Worm (Caenorhabditis elegans) whole organism, midembryonic: ENCODE results near the gene dos-3.

ENCODE experiments used
- T22C8.4 ChIP-seq: fragments of 200-800 bp; sonication (Bioruptor generic); IDR thresholded peaks from 2 replicates; pipeline ENCODE4 v1.3.6; 2022; ENCODE audit warnings: missing genetic modification characterization, missing compliant biosample characterization
- cog-1 ChIP-seq: sonication (generic microtip); optimal IDR thresholded peaks from 2 replicates; lab custom pipeline; 2016; ENCODE audit warnings: missing genetic modification characterization, missing compliant biosample characterization
- flt-1 ChIP-seq: fragments of 200-800 bp; sonication (Bioruptor generic); IDR thresholded peaks from 2 replicates; pipeline ENCODE4 v1.3.6; 2022; ENCODE audit warnings: missing genetic modification characterization, missing compliant biosample characterization
- klf-2 ChIP-seq: fragments of 200-800 bp; sonication (Bioruptor generic); conservative IDR thresholded peaks from 2 replicates; pipeline ENCODE4 v1.3.6; 2022; ENCODE audit warnings: missing genetic modification reagents, missing genetic modification characterization, missing compliant biosample characterization
- med-1 ChIP-seq: sonication (generic microtip); optimal IDR thresholded peaks from 2 replicates; lab custom pipeline; 2017; ENCODE audit warnings: missing genetic modification characterization, mild to moderate bottlenecking, missing compliant biosample characterization, antibody characterized with exemption, missing genetic modification reagents; ENCODE audit not compliant: insufficient read depth
- ref-1 ChIP-seq: fragments of 200-800 bp; sonication (Bioruptor generic); conservative IDR thresholded peaks from 2 replicates; pipeline ENCODE4 v1.3.6; 2022; ENCODE audit warnings: missing genetic modification reagents, missing genetic modification characterization, missing compliant biosample characterization
- tab-1 ChIP-seq: fragments of 200-800 bp; sonication (Bioruptor generic); IDR thresholded peaks from 2 replicates; pipeline ENCODE4 v1.3.6; 2022; ENCODE audit warnings: missing genetic modification characterization, missing compliant biosample characterization
- ztf-23 ChIP-seq: fragments of 200-800 bp; sonication (Bioruptor generic); IDR thresholded peaks from 2 replicates; pipeline ENCODE4 v1.3.6; 2022; ENCODE audit warnings: missing genetic modification reagents, missing genetic modification characterization, missing compliant biosample characterization
- ztf-29 ChIP-seq: fragments of 200-800 bp; sonication (Bioruptor generic); IDR thresholded peaks from 2 replicates; pipeline ENCODE4 v1.3.6; 2022; ENCODE audit warnings: missing genetic modification reagents, missing genetic modification characterization, missing compliant biosample characterization

dos-3 gene

ce11 chrIII:870555-870954 lies 31.2 kb upstream of the dos-3 start:
- TF ChIP-seq ztf-29 (no peak), cog-1 (no peak), med-1 (GFP tag; lab: Kevin White, UChicago) (no peak), T22C8.4 (no peak), ref-1 (no peak), flt-1 (GFP tag; lab: Robert Waterston, UW) (no peak), tab-1 (GFP tag; lab: Robert Waterston, UW) (no peak), klf-2 (GFP tag; lab: Robert Waterston, UW) (no peak), ztf-23 (GFP tag; lab: Robert Waterston, UW) (no peak)

- TF ChIP-seq T22C8.4 (0 out of 2 replicates have a peak, but pooled peaks have one; percentile 19), flt-1 (GFP tag; lab: Robert Waterston, UW) (no peak)
Measured at ce11 chrIII:869869-870268, 30.5 kb upstream of the dos-3 start, which contains the start of gene T24C4.2. T24C4.2 (minus strand) TSS chrIII:869969.

DNA sequence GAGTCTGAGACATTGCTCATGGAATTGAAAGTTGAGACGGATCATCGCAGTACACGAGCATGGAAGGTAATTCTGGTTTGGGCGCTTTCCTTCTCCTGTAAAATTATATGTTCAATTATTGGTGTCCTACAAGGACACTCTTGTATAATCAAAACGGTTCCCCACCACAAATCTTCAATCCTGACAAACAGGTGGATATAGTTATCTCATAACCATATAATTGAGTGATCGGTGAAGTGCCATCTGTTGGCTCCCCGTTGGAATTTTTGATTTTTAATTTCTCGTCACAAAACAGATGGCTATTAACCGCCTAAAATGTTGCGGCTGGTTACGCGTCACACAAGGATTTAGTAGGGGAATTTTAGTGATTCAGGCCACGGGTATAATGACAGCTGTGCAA lies 29.5 kb upstream of the dos-3 start:
- TF ChIP-seq tab-1 (GFP tag; lab: Robert Waterston, UW) (no peak), klf-2 (GFP tag; lab: Robert Waterston, UW) (no peak), T22C8.4 (no peak), cog-1 (no peak), flt-1 (GFP tag; lab: Robert Waterston, UW) (no peak)

DNA sequence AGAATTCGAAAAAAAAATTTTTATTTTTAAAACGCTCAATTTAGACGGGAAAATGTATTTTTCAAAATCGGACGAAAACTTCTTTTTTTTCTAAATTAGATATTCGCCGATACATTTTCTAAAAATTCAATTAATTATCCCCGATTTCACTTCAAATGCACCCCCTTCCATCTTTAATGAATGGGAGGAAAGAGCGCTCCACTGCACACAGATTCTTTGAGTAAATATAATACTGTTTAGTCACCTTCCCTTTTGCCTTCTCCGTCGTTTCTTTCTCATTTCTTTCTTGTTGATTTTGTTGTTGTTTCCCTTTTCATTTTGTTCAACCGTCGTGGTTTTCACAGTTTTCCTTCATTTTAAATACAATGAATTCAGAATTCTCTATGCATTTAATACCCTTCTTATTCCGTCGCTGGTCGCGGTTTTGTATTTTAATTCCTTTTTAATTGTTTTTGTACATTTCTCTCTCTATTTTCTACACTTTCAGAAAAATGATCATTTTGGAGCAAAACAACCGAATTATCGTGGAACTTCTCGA lies 22.5 kb upstream of the dos-3 start, which contains the start of gene arx-4:
Gene arx-4 (plus strand): TSS at position 488 of the 538 bp plus-strand sequence.
- TF ChIP-seq med-1 (GFP tag; lab: Kevin White, UChicago) (no peak), flt-1 (GFP tag; lab: Robert Waterston, UW) (no peak), ref-1 (no peak), tab-1 (GFP tag; lab: Robert Waterston, UW) (no peak)

DNA sequence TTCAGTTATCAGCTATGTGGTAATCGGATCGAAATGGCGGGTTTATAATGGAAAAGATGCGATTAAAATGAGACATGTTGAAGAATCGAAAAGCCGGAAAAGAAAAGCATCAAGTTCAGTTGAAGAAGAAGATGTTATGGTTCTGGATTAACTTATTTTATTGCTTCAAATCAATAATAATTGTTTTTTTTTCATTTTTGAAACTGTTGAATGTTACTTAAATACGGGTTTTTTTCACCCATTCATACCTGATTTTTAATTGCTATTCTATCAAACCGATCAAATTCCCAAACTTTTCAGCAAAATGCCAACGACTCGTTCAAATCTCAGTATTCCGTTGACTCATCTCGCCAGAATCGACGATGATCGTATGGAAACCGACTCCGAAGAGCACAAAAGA lies 20.5 kb upstream of the dos-3 start, which contains the start of gene exos-4.2:
Gene exos-4.2 (plus strand): TSS at position 301 of the 400 bp plus-strand sequence.
- TF ChIP-seq med-1 (GFP tag; lab: Kevin White, UChicago) (no peak), T22C8.4 (no peak), ref-1 (no peak), cog-1 (no peak), tab-1 (GFP tag; lab: Robert Waterston, UW) (no peak), ztf-29 (no peak), ztf-23 (GFP tag; lab: Robert Waterston, UW) (no peak), klf-2 (GFP tag; lab: Robert Waterston, UW) (no peak), flt-1 (GFP tag; lab: Robert Waterston, UW) (no peak)

DNA sequence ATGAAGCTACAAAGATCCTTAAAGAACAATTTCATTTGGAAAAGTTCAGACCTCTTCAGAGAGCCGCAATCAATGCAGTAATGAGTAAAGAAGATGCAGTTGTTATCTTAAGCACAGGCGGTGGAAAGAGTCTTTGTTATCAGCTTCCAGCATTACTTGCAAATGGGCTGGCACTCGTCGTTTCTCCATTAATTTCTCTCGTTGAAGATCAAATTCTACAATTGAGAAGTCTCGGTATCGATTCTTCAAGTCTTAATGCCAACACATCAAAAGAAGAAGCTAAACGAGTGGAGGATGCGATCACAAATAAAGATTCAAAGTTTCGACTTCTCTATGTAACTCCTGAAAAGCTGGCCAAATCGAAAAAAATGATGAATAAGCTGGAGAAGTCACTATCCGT lies 17.5 kb upstream of the dos-3 start:
- no peak for TF ChIP-seq ztf-23 (GFP tag; lab: Robert Waterston, UW)
- TF ChIP-seq med-1 (GFP tag; lab: Kevin White, UChicago): no peak
- TF ChIP-seq cog-1: no peak
- TF ChIP-seq ref-1: no peak
- no peak for TF ChIP-seq klf-2 (GFP tag; lab: Robert Waterston, UW)
- TF ChIP-seq T22C8.4: no peak
- TF ChIP-seq flt-1 (GFP tag; lab: Robert Waterston, UW): no peak
- TF ChIP-seq ztf-29: no peak
- TF ChIP-seq tab-1 (GFP tag; lab: Robert Waterston, UW): no peak

ce11 chrIII:856260-856659 lies 16.9 kb upstream of the dos-3 start, which contains the start of gene K02F3.12:
K02F3.12 (plus strand) TSS chrIII:856560.
- TF ChIP-seq cog-1 (no peak), flt-1 (GFP tag; lab: Robert Waterston, UW) (no peak), ztf-29 (no peak), med-1 (GFP tag; lab: Kevin White, UChicago) (no peak), ztf-23 (GFP tag; lab: Robert Waterston, UW) (no peak), tab-1 (GFP tag; lab: Robert Waterston, UW) (no peak), ref-1 (no peak), T22C8.4 (no peak), klf-2 (GFP tag; lab: Robert Waterston, UW) (no peak)

- TF ChIP-seq cog-1: no peak
- no peak for TF ChIP-seq ztf-29
- TF ChIP-seq flt-1 (GFP tag; lab: Robert Waterston, UW): no peak
- no peak for TF ChIP-seq ref-1
- no peak for TF ChIP-seq klf-2 (GFP tag; lab: Robert Waterston, UW)
- no peak for TF ChIP-seq T22C8.4
- no peak for TF ChIP-seq ztf-23 (GFP tag; lab: Robert Waterston, UW)
Measured at ce11 chrIII:853859-854359, 14.5 kb upstream of the dos-3 start, which contains the start of the genes rnp-5 and tag-51. rnp-5 (minus strand) TSS chrIII:853909. tag-51 (plus strand) TSS chrIII:854221.

ce11 chrIII:853414-853813 lies 14.0 kb upstream of the dos-3 start:
- TF ChIP-seq T22C8.4 (no peak), ztf-23 (GFP tag; lab: Robert Waterston, UW) (no peak), flt-1 (GFP tag; lab: Robert Waterston, UW) (no peak), cog-1 (no peak), klf-2 (GFP tag; lab: Robert Waterston, UW) (no peak), ztf-29 (no peak), tab-1 (GFP tag; lab: Robert Waterston, UW) (no peak), ref-1 (no peak), med-1 (GFP tag; lab: Kevin White, UChicago) (no peak)

ce11 chrIII:852296-852695 lies 12.9 kb upstream of the dos-3 start, which contains the start of gene moma-1:
moma-1 (minus strand) TSS chrIII:852396.
- no peak for TF ChIP-seq med-1 (GFP tag; lab: Kevin White, UChicago)
- TF ChIP-seq klf-2 (GFP tag; lab: Robert Waterston, UW): no peak
- TF ChIP-seq T22C8.4: no peak
- no peak for TF ChIP-seq flt-1 (GFP tag; lab: Robert Waterston, UW)
- no peak for TF ChIP-seq ztf-23 (GFP tag; lab: Robert Waterston, UW)
- no peak for TF ChIP-seq ref-1
- TF ChIP-seq cog-1: no peak
- no peak for TF ChIP-seq tab-1 (GFP tag; lab: Robert Waterston, UW)
- no peak for TF ChIP-seq ztf-29
